Worm (Caenorhabditis elegans) whole organism, L2 larva: ENCODE results near the gene math-33.

Source experiments
- C34F6.9 ChIP-seq: fragments of 150-350 bp; optimal IDR thresholded peaks from 2 replicates; lab custom pipeline; 2014; ENCODE audit warnings: missing biosample characterization, missing genetic modification characterization
- F13H6.1 ChIP-seq: sonication (generic microtip); optimal IDR thresholded peaks from 2 replicates; lab custom pipeline; 2016; ENCODE audit warnings: missing genetic modification characterization, missing compliant biosample characterization
- R02D3.7 ChIP-seq: fragments of 150-350 bp; optimal IDR thresholded peaks from 2 replicates; lab custom pipeline; 2014; ENCODE audit warnings: missing biosample characterization, missing genetic modification characterization
- Y55F3AM.14 ChIP-seq: fragments of 200-800 bp; sonication (Bioruptor generic); optimal IDR thresholded peaks from 2 replicates; lab custom pipeline; 2018; ENCODE audit warnings: mild to moderate bottlenecking, missing genetic modification characterization, missing compliant biosample characterization
- ZK546.5 ChIP-seq: sonication (generic microtip); optimal IDR thresholded peaks from 2 replicates; lab custom pipeline; 2017; ENCODE audit warnings: missing biosample characterization, missing genetic modification characterization
- alr-1 ChIP-seq: fragments of 150-350 bp; optimal IDR thresholded peaks from 2 replicates; lab custom pipeline; 2014; ENCODE audit warnings: missing biosample characterization, missing genetic modification characterization
- aly-2 ChIP-seq: fragments of 150-350 bp; optimal IDR thresholded peaks from 2 replicates; lab custom pipeline; 2014; ENCODE audit warnings: missing biosample characterization, missing genetic modification characterization
- ama-1 ChIP-seq: fragments of 150-350 bp; optimal IDR thresholded peaks from 2 replicates; lab custom pipeline; 2018; ENCODE audit warnings: inconsistent platforms
- blmp-1 ChIP-seq: sonication (generic microtip); optimal IDR thresholded peaks from 2 replicates; lab custom pipeline; 2017; ENCODE audit warnings: missing genetic modification characterization, mild to moderate bottlenecking, missing compliant biosample characterization, antibody characterized with exemption, moderate library complexity; ENCODE audit not compliant: insufficient read depth
- ceh-16 ChIP-seq: fragments of 150-350 bp; optimal IDR thresholded peaks from 2 replicates; lab custom pipeline; 2014; ENCODE audit warnings: missing biosample characterization, missing genetic modification characterization
- ceh-82 ChIP-seq: fragments of 150-350 bp; optimal IDR thresholded peaks from 2 replicates; lab custom pipeline; 2014; ENCODE audit warnings: missing biosample characterization, missing genetic modification characterization
- crh-2 ChIP-seq: sonication (generic microtip); optimal IDR thresholded peaks from 2 replicates; lab custom pipeline; 2017; ENCODE audit warnings: missing biosample characterization, missing genetic modification characterization
- dmd-4 ChIP-seq: sonication (generic microtip); optimal IDR thresholded peaks from 2 replicates; lab custom pipeline; 2017; ENCODE audit warnings: missing biosample characterization, missing genetic modification characterization
- egl-27 ChIP-seq: sonication (generic microtip); optimal IDR thresholded peaks from 3 replicates; lab custom pipeline; 2017; ENCODE audit warnings: missing biosample characterization, missing genetic modification reagents, missing genetic modification characterization
- elt-1 ChIP-seq: fragments of 150-350 bp; optimal IDR thresholded peaks from 2 replicates; lab custom pipeline; 2014; ENCODE audit warnings: missing biosample characterization, missing genetic modification characterization
- elt-3 ChIP-seq: sonication (generic microtip); optimal IDR thresholded peaks from 2 replicates; lab custom pipeline; 2017; ENCODE audit warnings: missing biosample characterization, missing genetic modification characterization
- fos-1 ChIP-seq: fragments of 150-350 bp; optimal IDR thresholded peaks from 2 replicates; lab custom pipeline; 2014; ENCODE audit warnings: missing biosample characterization, missing genetic modification characterization
- gmeb-1 ChIP-seq: fragments of 150-350 bp; optimal IDR thresholded peaks from 2 replicates; lab custom pipeline; 2014; ENCODE audit warnings: missing biosample characterization, missing genetic modification characterization
- lin-11 ChIP-seq: fragments of 150-350 bp; sonication (generic microtip); optimal IDR thresholded peaks from 2 replicates; lab custom pipeline; 2014; ENCODE audit warnings: missing biosample characterization, missing genetic modification characterization, inconsistent platforms, mixed read lengths
- lin-13 ChIP-seq: fragments of 150-350 bp; optimal IDR thresholded peaks from 2 replicates; lab custom pipeline; 2014; ENCODE audit warnings: missing biosample characterization, missing genetic modification reagents, missing genetic modification characterization
- lin-39 ChIP-seq: fragments of 150-350 bp; optimal IDR thresholded peaks from 2 replicates; lab custom pipeline; 2014; ENCODE audit warnings: missing biosample characterization, missing genetic modification reagents, missing genetic modification characterization
- lsy-2 ChIP-seq, 2 experiments: fragments of 150-350 bp in 1 of 2; sonication (generic microtip) in 1 of 2; optimal IDR thresholded peaks; 2 replicates each; lab custom pipeline; 2014 to 2017; ENCODE audit warnings: missing biosample characterization in 2 of 2, missing genetic modification characterization in 2 of 2
- mab-5 ChIP-seq: fragments of 150-350 bp; optimal IDR thresholded peaks from 2 replicates; lab custom pipeline; 2014; ENCODE audit warnings: missing biosample characterization, missing genetic modification characterization
- mbf-1 ChIP-seq: sonication (generic microtip); optimal IDR thresholded peaks from 2 replicates; lab custom pipeline; 2017; ENCODE audit warnings: missing biosample characterization, missing genetic modification characterization
- mdl-1 ChIP-seq, 2 experiments: fragments of 150-350 bp in 1 of 2; sonication (generic microtip) in 1 of 2; optimal IDR thresholded peaks; 2 replicates each; lab custom pipeline; 2017; ENCODE audit warnings: missing biosample characterization in 2 of 2, missing genetic modification characterization in 2 of 2
- nhr-10 ChIP-seq: sonication (generic microtip); optimal IDR thresholded peaks from 2 replicates; lab custom pipeline; 2017; ENCODE audit warnings: missing biosample characterization, missing genetic modification characterization
- nhr-11 ChIP-seq: fragments of 150-350 bp; optimal IDR thresholded peaks from 2 replicates; lab custom pipeline; 2014; ENCODE audit warnings: missing biosample characterization, missing genetic modification characterization
- nhr-12 ChIP-seq: fragments of 150-350 bp; optimal IDR thresholded peaks from 2 replicates; lab custom pipeline; 2014; ENCODE audit warnings: missing biosample characterization, missing genetic modification characterization
- nhr-129 ChIP-seq: fragments of 150-350 bp; optimal IDR thresholded peaks from 2 replicates; lab custom pipeline; 2014; ENCODE audit warnings: missing biosample characterization, missing genetic modification characterization
- nhr-21 ChIP-seq: fragments of 150-350 bp; optimal IDR thresholded peaks from 2 replicates; lab custom pipeline; 2014; ENCODE audit warnings: missing biosample characterization, missing genetic modification characterization
- nhr-23 ChIP-seq: fragments of 150-350 bp; optimal IDR thresholded peaks from 2 replicates; lab custom pipeline; 2014; ENCODE audit warnings: missing biosample characterization, missing genetic modification reagents, missing genetic modification characterization
- nhr-237 ChIP-seq: fragments of 150-350 bp; optimal IDR thresholded peaks from 2 replicates; lab custom pipeline; 2014; ENCODE audit warnings: missing biosample characterization, missing genetic modification characterization
- nhr-25 ChIP-seq: fragments of 150-350 bp; sonication (generic microtip); optimal IDR thresholded peaks from 3 replicates; lab custom pipeline; 2014; ENCODE audit warnings: missing biosample characterization, missing genetic modification characterization
- nhr-6 ChIP-seq: fragments of 150-350 bp; optimal IDR thresholded peaks from 2 replicates; lab custom pipeline; 2014; ENCODE audit warnings: missing biosample characterization, missing genetic modification characterization
- nhr-77 ChIP-seq: fragments of 150-350 bp; optimal IDR thresholded peaks from 2 replicates; lab custom pipeline; 2014; ENCODE audit warnings: missing biosample characterization, missing genetic modification characterization
- peb-1 ChIP-seq: fragments of 150-350 bp; optimal IDR thresholded peaks from 2 replicates; lab custom pipeline; 2014; ENCODE audit warnings: missing biosample characterization, missing genetic modification characterization
- sem-4 ChIP-seq: fragments of 150-350 bp; optimal IDR thresholded peaks from 2 replicates; lab custom pipeline; 2014; ENCODE audit warnings: missing biosample characterization, missing genetic modification reagents, missing genetic modification characterization
- skn-1 ChIP-seq: sonication (generic microtip); optimal IDR thresholded peaks from 2 replicates; lab custom pipeline; 2017; ENCODE audit warnings: missing biosample characterization, missing genetic modification characterization
- sma-3 ChIP-seq: sonication (generic microtip); optimal IDR thresholded peaks from 2 replicates; lab custom pipeline; 2016; ENCODE audit warnings: missing genetic modification reagents, missing genetic modification characterization, missing compliant biosample characterization
- sma-9 ChIP-seq, 2 experiments: fragments of 150-350 bp in 1 of 2; sonication (generic microtip) in 1 of 2; optimal IDR thresholded peaks; 2 replicates each; lab custom pipeline; 2014 to 2016; ENCODE audit warnings: missing genetic modification characterization in 2 of 2, mild to moderate bottlenecking in 1 of 2, missing biosample characterization in 1 of 2, missing compliant biosample characterization in 1 of 2, missing genetic modification reagents in 1 of 2, moderate library complexity in 1 of 2
- snpc-4 ChIP-seq: fragments of 150-350 bp; optimal IDR thresholded peaks from 2 replicates; lab custom pipeline; 2014; ENCODE audit warnings: missing biosample characterization, missing genetic modification characterization
- unc-39 ChIP-seq: fragments of 150-350 bp; optimal IDR thresholded peaks from 2 replicates; lab custom pipeline; 2014; ENCODE audit warnings: missing biosample characterization, missing genetic modification characterization
- unc-55 ChIP-seq: fragments of 150-350 bp; sonication (generic microtip); optimal IDR thresholded peaks from 3 replicates; lab custom pipeline; 2014; ENCODE audit warnings: missing biosample characterization, missing genetic modification reagents, missing genetic modification characterization
- unc-62 ChIP-seq: fragments of 150-350 bp; optimal IDR thresholded peaks from 2 replicates; lab custom pipeline; 2014; ENCODE audit warnings: missing biosample characterization, missing genetic modification reagents, missing genetic modification characterization
- zag-1 ChIP-seq: fragments of 150-350 bp; optimal IDR thresholded peaks from 2 replicates; lab custom pipeline; 2014; ENCODE audit warnings: missing biosample characterization, missing genetic modification characterization
- ztf-1 ChIP-seq: fragments of 200-800 bp; sonication (Bioruptor generic); conservative IDR thresholded peaks from 2 replicates; pipeline ENCODE4 v1.3.6; 2022; ENCODE audit warnings: missing genetic modification characterization, missing compliant biosample characterization
- ztf-11 ChIP-seq: sonication (generic microtip); optimal IDR thresholded peaks from 2 replicates; lab custom pipeline; 2017; ENCODE audit warnings: missing biosample characterization, missing genetic modification characterization
- ztf-4 ChIP-seq: fragments of 150-350 bp; optimal IDR thresholded peaks from 2 replicates; lab custom pipeline; 2014; ENCODE audit warnings: missing biosample characterization, missing genetic modification characterization

math-33 gene

ce11 chrV:11113607-11114006, at the start of gene math-33:
TSS of gene math-33 (plus strand) at chrV:11113907.
- TF ChIP-seq mab-5 (tag; lab: Kevin White, UChicago): no peak

DNA sequence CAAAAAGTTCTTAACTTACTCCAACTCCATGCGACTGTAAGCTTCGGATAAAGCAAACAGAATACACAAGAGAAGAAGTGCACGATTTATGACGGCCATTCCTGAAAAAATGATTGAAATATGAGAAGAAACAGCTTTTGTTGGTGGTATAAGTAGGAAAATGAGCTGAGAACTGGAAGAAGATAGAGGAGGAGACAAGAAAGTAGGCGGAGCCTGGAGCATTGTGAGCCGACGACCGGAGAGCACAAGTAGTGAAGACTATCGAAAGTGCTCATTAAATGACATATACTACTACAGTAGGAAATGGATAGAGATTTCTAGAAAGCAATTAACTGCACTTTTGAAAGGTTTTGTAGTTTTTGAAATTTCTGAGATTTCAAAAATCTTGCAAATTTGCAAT, 48.2 kb upstream of the math-33 start, which contains the start of gene nlp-80:
Gene nlp-80 (minus strand): TSS at position 101 of the 400 bp plus-strand sequence.
- TF ChIP-seq elt-3 (tag; lab: Kevin White, UChicago) (no peak), ztf-1 (GFP tag; lab: Robert Waterston, UW) (no peak), fos-1 (no peak), aly-2 (tag; lab: Kevin White, UChicago) (no peak), lsy-2 (tag; optimal IDR thresholded peaks at IDR 0.05; lab: Kevin White, UChicago) (no peak), mab-5 (tag; lab: Kevin White, UChicago) (no peak), nhr-10 (tag; lab: Kevin White, UChicago) (no peak), sem-4 (tag; lab: Kevin White, UChicago) (no peak), ama-1 (lab: Kevin White, UChicago) (no peak), peb-1 (tag; lab: Kevin White, UChicago) (no peak), alr-1 (tag; lab: Kevin White, UChicago) (no peak), snpc-4 (tag; lab: Kevin White, UChicago) (no peak), nhr-21 (tag; lab: Kevin White, UChicago) (no peak), skn-1 (tag; lab: Kevin White, UChicago) (no peak)

- TF ChIP-seq zag-1 (tag; lab: Kevin White, UChicago) (no peak), alr-1 (tag; lab: Kevin White, UChicago) (no peak), nhr-23 (tag; lab: Kevin White, UChicago) (no peak), lin-11 (tag; lab: Kevin White, UChicago) (no peak), nhr-237 (tag; lab: Kevin White, UChicago) (no peak), fos-1 (peak; percentile 86), mab-5 (tag; lab: Kevin White, UChicago) (no peak), lsy-2 (tag; optimal IDR thresholded peaks at IDR 0.05; lab: Kevin White, UChicago) (peak in 1 of 2 experiments; percentile 46), nhr-21 (tag; lab: Kevin White, UChicago) (peak; percentile 5), ztf-11 (tag; lab: Kevin White, UChicago) (no peak), ztf-4 (tag; lab: Kevin White, UChicago) (no peak), sma-9 (GFP tag; optimal IDR thresholded peaks at IDR 0.05; lab: Kevin White, UChicago) (peak; percentile 51), sma-9 (tag; optimal IDR thresholded peaks at IDR 0.05; lab: Kevin White, UChicago) (no peak), ztf-1 (GFP tag; lab: Robert Waterston, UW) (no peak), elt-1 (tag; lab: Kevin White, UChicago) (no peak), mbf-1 (tag; lab: Kevin White, UChicago) (no peak), elt-3 (tag; lab: Kevin White, UChicago) (no peak), nhr-11 (tag; lab: Kevin White, UChicago) (no peak), F13H6.1 (tag; lab: Kevin White, UChicago) (peak; percentile 31), sem-4 (tag; lab: Kevin White, UChicago) (no peak), unc-39 (no peak), ceh-16 (tag; lab: Kevin White, UChicago) (no peak), nhr-25 (tag; lab: Kevin White, UChicago) (peak; percentile 13), egl-27 (peak; percentile 15), lin-39 (tag; lab: Kevin White, UChicago) (no peak), C34F6.9 (tag; lab: Kevin White, UChicago) (no peak), aly-2 (tag; lab: Kevin White, UChicago) (no peak), ZK546.5 (tag; lab: Kevin White, UChicago) (no peak), nhr-129 (tag; lab: Kevin White, UChicago) (no peak), unc-62 (no peak), nhr-6 (tag; lab: Kevin White, UChicago) (no peak), gmeb-1 (tag; lab: Kevin White, UChicago) (peak; percentile 18), crh-2 (peak; percentile 62), ceh-82 (tag; lab: Kevin White, UChicago) (no peak), ama-1 (lab: Kevin White, UChicago) (no peak), sma-3 (GFP tag; lab: Kevin White, UChicago) (peak; percentile 11), Y55F3AM.14 (GFP tag; lab: Kevin White, UChicago) (no peak), R02D3.7 (tag; lab: Kevin White, UChicago) (no peak), nhr-12 (tag; lab: Kevin White, UChicago) (no peak), lin-13 (GFP tag; lab: Kevin White, UChicago) (no peak), dmd-4 (tag; lab: Kevin White, UChicago) (no peak), nhr-77 (no peak), unc-55 (GFP tag; lab: Kevin White, UChicago) (no peak), peb-1 (tag; lab: Kevin White, UChicago) (no peak), snpc-4 (tag; lab: Kevin White, UChicago) (no peak), blmp-1 (tag; lab: Kevin White, UChicago) (no peak), mdl-1 (tag; optimal IDR thresholded peaks at IDR 0.05; lab: Kevin White, UChicago) (peak in 1 of 2 experiments; percentile 33), skn-1 (tag; lab: Kevin White, UChicago) (peak; percentile 78), nhr-10 (tag; lab: Kevin White, UChicago) (no peak)
These were observed 44.4 kb upstream of the math-33 start, which contains the start of gene T04C12.8 for ce11 chrV:11069277-11069676. TSS of gene T04C12.8 (minus strand) at chrV:11069358.
